Worm (Caenorhabditis elegans): ENCODE data around the gene unc-105.

DNA sequence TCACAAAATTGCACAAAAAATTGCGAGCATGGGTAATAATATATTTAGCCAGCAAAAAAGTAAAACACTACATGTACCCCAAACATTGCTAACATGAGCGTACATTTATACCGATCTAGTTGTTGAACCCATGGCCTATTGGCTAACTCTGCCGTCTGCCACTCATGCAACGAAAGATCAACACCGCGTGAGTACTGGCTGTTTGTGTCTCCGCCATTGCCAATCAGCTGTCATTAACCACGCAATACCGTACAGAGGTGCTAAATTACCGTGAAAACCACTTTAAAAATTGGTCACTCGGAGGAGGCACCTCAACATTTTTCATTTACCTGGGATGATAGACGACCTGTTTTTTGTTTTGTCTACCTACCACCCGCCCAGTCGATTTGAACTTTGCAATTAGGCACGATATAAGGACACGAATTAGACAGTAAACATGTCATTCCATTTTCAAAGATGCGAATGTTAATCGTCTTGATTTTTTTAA is 40.9 kb upstream of the unc-105 start, which contains the start of gene K02C4.2:
- TF ChIP-seq egl-27 (tag; optimal IDR thresholded peaks at IDR 0.05) (no peak), mdl-1 (tag; optimal IDR thresholded peaks at IDR 0.05) (peak in 1 of 2 experiments; percentile 9), snpc-4 (tag; optimal IDR thresholded peaks at IDR 0.05) (peak; percentile 42), sma-9 (GFP tag; optimal IDR thresholded peaks at IDR 0.05) (peak; percentile 78), sma-9 (tag; optimal IDR thresholded peaks at IDR 0.05) (no peak)
